Worm (Caenorhabditis elegans) whole organism, L4/young adult: ENCODE measurements around the gene nhr-31.
"Not testable (repeated sequence)": the region's sequence is repeated elsewhere in the genome, so short reads cannot be mapped to it uniquely, and the experiment has no call there.

ENCODE experiments used
- W03F9.2 ChIP-seq: fragments of 150-350 bp; optimal IDR thresholded peaks from 2 replicates; lab custom pipeline; 2014; ENCODE audit warnings: missing biosample characterization, missing genetic modification characterization
- dao-5 ChIP-seq: sonication (generic microtip); optimal IDR thresholded peaks from 2 replicates; lab custom pipeline; 2016; ENCODE audit warnings: missing genotype, missing genetic modification characterization, moderate library complexity, missing compliant biosample characterization
- him-1 ChIP-seq: sonication (generic microtip); optimal IDR thresholded peaks from 2 replicates; lab custom pipeline; 2016; ENCODE audit warnings: missing genotype, missing genetic modification reagents, missing genetic modification characterization, missing compliant biosample characterization

ce11 chrIV:8015726-8016312 lies 13.5 kb downstream of the nhr-31 start, which contains the start of gene C26B2.7:
- TF ChIP-seq dao-5, result not testable (repeated sequence)
- TF ChIP-seq him-1 (peak; percentile 53), W03F9.2 (tag; lab: Kevin White, UChicago) (peak; percentile 2)
